Fruit fly (Drosophila melanogaster): Measurements from ENCODE around the gene SMC6.
A peak's percentile ranks its signal among the peaks of the same experiment; 100 is the strongest.

The SMC6 gene

dm6 chr3R:24218565-24218964 lies 25.3 kb upstream of the SMC6 start, which contains the start of gene CG17786 (continued):
- TF ChIP-seq Gug (GFP tag; IDR thresholded peaks at IDR 0.05) (no peak), CG10669 (GFP tag; optimal IDR thresholded peaks at IDR 0.05) (no peak), Eip75B (GFP tag; optimal IDR thresholded peaks at IDR 0.05) (peak; percentile 73), CG3032 (tag; optimal IDR thresholded peaks at IDR 0.05) (no peak), svp (GFP tag) (no peak), CG4318 (GFP tag; optimal IDR thresholded peaks at IDR 0.05) (no peak), vri (GFP tag; optimal IDR thresholded peaks at IDR 0.05) (no peak), CG6276 (GFP tag; optimal IDR thresholded peaks at IDR 0.05) (peak; percentile 3), eg (GFP tag; IDR thresholded peaks at IDR 0.05) (peak; percentile 63; the same call in 2 of the 3 replicates), pdm3 (GFP tag; optimal IDR thresholded peaks at IDR 0.05) (no peak), Lpt (GFP tag; optimal IDR thresholded peaks at IDR 0.05) (no peak), CG3919 (GFP tag; optimal IDR thresholded peaks at IDR 0.05) (peak; percentile 31), cyc (GFP tag; optimal IDR thresholded peaks at IDR 0.05) (no peak), Hr4 (GFP tag; optimal IDR thresholded peaks at IDR 0.05) (no peak), Eip78C (GFP tag) (peak; percentile 71), acj6 (GFP tag; optimal IDR thresholded peaks at IDR 0.05) (no peak), CG8119 (GFP tag; IDR thresholded peaks at IDR 0.05) (no peak; the same call in 2 of the 3 replicates), CG8319 (GFP tag; optimal IDR thresholded peaks at IDR 0.05) (no peak), CG11294 (GFP tag; IDR thresholded peaks at IDR 0.05) (no peak), CG9139 (GFP tag; optimal IDR thresholded peaks at IDR 0.05) (peak; percentile 12), CG31627 (GFP tag; optimal IDR thresholded peaks at IDR 0.05) (no peak), spab (GFP tag; optimal IDR thresholded peaks at IDR 0.05) (no peak), CG8632 (GFP tag; optimal IDR thresholded peaks at IDR 0.05) (no peak), OdsH (GFP tag; optimal IDR thresholded peaks at IDR 0.05) (no peak), CG1621 (tag; optimal IDR thresholded peaks at IDR 0.05) (peak; percentile 62), Sox14 (GFP tag; optimal IDR thresholded peaks at IDR 0.05) (no peak), dsx (GFP tag; optimal IDR thresholded peaks at IDR 0.05; ENCODE audit: poor library complexity, severe bottlenecking) (peak; percentile 31), Blimp-1 (GFP tag; optimal IDR thresholded peaks at IDR 0.05) (peak; percentile 92), lz (GFP tag; optimal IDR thresholded peaks at IDR 0.05) (no peak), CG7368 (GFP tag; optimal IDR thresholded peaks at IDR 0.05) (no peak)

dm6 chr3R:24216017-24216416 lies 22.8 kb upstream of the SMC6 start:
- TF ChIP-seq OdsH (GFP tag; optimal IDR thresholded peaks at IDR 0.05) = no peak
- TF ChIP-seq net (GFP tag; optimal IDR thresholded peaks at IDR 0.05) = no peak
- no peak for TF ChIP-seq CG7368 (GFP tag; optimal IDR thresholded peaks at IDR 0.05)
- TF ChIP-seq Blimp-1 (GFP tag; optimal IDR thresholded peaks at IDR 0.05) = peak; percentile 84
- TF ChIP-seq eg (GFP tag; IDR thresholded peaks at IDR 0.05) = 0 out of 3 replicates have a peak, but pooled peaks have one; percentile 29

dm6 chr3R:24213644-24214043 lies 20.4 kb upstream of the SMC6 start:
- no peak for TF ChIP-seq dac (GFP tag; optimal IDR thresholded peaks at IDR 0.05)
- no peak for TF ChIP-seq Sox102F (GFP tag; optimal IDR thresholded peaks at IDR 0.05)

- TF ChIP-seq dsx (GFP tag; optimal IDR thresholded peaks at IDR 0.05; ENCODE audit: poor library complexity, severe bottlenecking) (no peak), Sox102F (GFP tag; optimal IDR thresholded peaks at IDR 0.05) (peak; percentile 59), Sox15 (GFP tag; optimal IDR thresholded peaks at IDR 0.05) (peak; percentile 34), Eip75B (GFP tag; optimal IDR thresholded peaks at IDR 0.05) (peak; percentile 64), Smox (GFP tag; optimal IDR thresholded peaks at IDR 0.05) (peak; percentile 58), Gug (GFP tag; IDR thresholded peaks at IDR 0.05) (no peak), CG1621 (tag; optimal IDR thresholded peaks at IDR 0.05) (peak; percentile 9), CG11762 (GFP tag; optimal IDR thresholded peaks at IDR 0.05; ENCODE audit: insufficient read depth) (peak; percentile 42), acj6 (GFP tag; optimal IDR thresholded peaks at IDR 0.05) (peak; percentile 66), CG6792 (GFP tag; optimal IDR thresholded peaks at IDR 0.05) (peak; percentile 53), CG32006 (GFP tag; optimal IDR thresholded peaks at IDR 0.05) (peak; percentile 39), Hr39 (GFP tag; optimal IDR thresholded peaks at IDR 0.05) (peak; percentile 57), fd85E (GFP tag; optimal IDR thresholded peaks at IDR 0.05) (no peak), CG11294 (GFP tag; IDR thresholded peaks at IDR 0.05) (no peak), CG16779 (tag; optimal IDR thresholded peaks at IDR 0.05) (peak; percentile 9), CG6854 (GFP tag; optimal IDR thresholded peaks at IDR 0.05) (no peak), OdsH (GFP tag; optimal IDR thresholded peaks at IDR 0.05) (peak; percentile 57), CG6808 (GFP tag; optimal IDR thresholded peaks at IDR 0.05) (peak; percentile 20), Blimp-1 (GFP tag; optimal IDR thresholded peaks at IDR 0.05) (no peak), CG10631 (GFP tag; optimal IDR thresholded peaks at IDR 0.05) (peak; percentile 39), Lpt (GFP tag; optimal IDR thresholded peaks at IDR 0.05) (no peak), CG8632 (GFP tag; optimal IDR thresholded peaks at IDR 0.05) (peak; percentile 56), CG31627 (GFP tag; optimal IDR thresholded peaks at IDR 0.05) (peak; percentile 59), lz (GFP tag; optimal IDR thresholded peaks at IDR 0.05) (peak; percentile 37)
Observed at dm6 chr3R:24206341-24207114, 13.3 kb upstream of the SMC6 start.
